Worm (Caenorhabditis elegans) whole organism, midembryonic: ENCODE results near the gene dsh-1.

ENCODE experiments used
- T22C8.4 ChIP-seq: fragments of 200-800 bp; sonication (Bioruptor generic); IDR thresholded peaks from 2 replicates; pipeline ENCODE4 v1.3.6; 2022; ENCODE audit warnings: missing genetic modification characterization, missing compliant biosample characterization
- flt-1 ChIP-seq: fragments of 200-800 bp; sonication (Bioruptor generic); IDR thresholded peaks from 2 replicates; pipeline ENCODE4 v1.3.6; 2022; ENCODE audit warnings: missing genetic modification characterization, missing compliant biosample characterization
- med-1 ChIP-seq: sonication (generic microtip); optimal IDR thresholded peaks from 2 replicates; lab custom pipeline; 2017; ENCODE audit warnings: missing genetic modification characterization, mild to moderate bottlenecking, missing compliant biosample characterization, antibody characterized with exemption, missing genetic modification reagents; ENCODE audit not compliant: insufficient read depth
- ztf-23 ChIP-seq: fragments of 200-800 bp; sonication (Bioruptor generic); IDR thresholded peaks from 2 replicates; pipeline ENCODE4 v1.3.6; 2022; ENCODE audit warnings: missing genetic modification reagents, missing genetic modification characterization, missing compliant biosample characterization

DNA sequence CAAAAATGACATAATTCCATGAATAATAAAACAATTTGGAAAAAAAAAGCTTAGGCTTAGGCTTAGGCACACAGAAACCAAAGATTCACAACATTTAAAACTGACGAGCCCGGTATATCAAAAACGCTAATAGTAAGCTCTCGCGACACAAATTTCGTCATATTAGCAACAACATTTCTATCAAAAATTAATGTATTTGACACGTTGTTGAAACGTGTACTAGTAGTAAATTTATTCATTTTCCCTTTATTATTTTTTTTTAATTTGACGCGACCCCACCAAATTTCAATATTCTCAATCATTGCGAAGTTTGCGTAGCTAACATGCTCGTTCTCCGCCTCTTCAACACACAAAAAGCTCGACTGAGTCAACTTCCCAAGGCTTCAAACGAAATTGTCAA lies 13.2 kb downstream of the dsh-1 start, which contains the start of gene C34F11.2:
- no peak for TF ChIP-seq med-1 (GFP tag; lab: Kevin White, UChicago)
- TF ChIP-seq ztf-23 = no peak
- no peak for TF ChIP-seq T22C8.4 (GFP tag; lab: Robert Waterston, UW)
- no peak for TF ChIP-seq flt-1 (GFP tag; lab: Robert Waterston, UW)
